Fruit fly (Drosophila melanogaster): ENCODE data around the gene mid.

dm6 chr2L:5428776-5429549 is 32.5 kb upstream of the mid start:
- TF ChIP-seq CG11902 (GFP tag; optimal IDR thresholded peaks at IDR 0.05) (peak; percentile 61), pdm3 (GFP tag; optimal IDR thresholded peaks at IDR 0.05) (peak; percentile 50), spab (GFP tag; optimal IDR thresholded peaks at IDR 0.05) (peak; percentile 24), fd59A (GFP tag; optimal IDR thresholded peaks at IDR 0.05) (peak; percentile 32), Eip75B (GFP tag; optimal IDR thresholded peaks at IDR 0.05) (no peak), achi (GFP tag; optimal IDR thresholded peaks at IDR 0.05) (peak; percentile 65)

Measured in whole organism, prepupa.